Fruit fly (Drosophila melanogaster) whole organism, embryonic: ENCODE measurements around the gene Zwilch.

Experiments
- CG17328 ChIP-seq: fragments of 200-800 bp; sonication (Bioruptor generic); IDR thresholded peaks from 2 replicates; pipeline ENCODE4 v1.3.6; 2022; ENCODE audit warnings: missing biosample characterization, missing genetic modification characterization
- CG3847 ChIP-seq: fragments of 200-800 bp; sonication (Bioruptor generic); IDR thresholded peaks from 2 replicates; pipeline ENCODE4 v1.3.6; 2022; ENCODE audit warnings: missing biosample characterization, missing genetic modification characterization
- CG3995 ChIP-seq: fragments of 200-800 bp; sonication (Bioruptor generic); optimal IDR thresholded peaks from 3 replicates; lab custom pipeline; 2016; ENCODE audit warnings: missing biosample characterization, missing genetic modification characterization
- CG6683 ChIP-seq: fragments of 200-800 bp; sonication (Bioruptor generic); optimal IDR thresholded peaks from 2 replicates; lab custom pipeline; 2017; ENCODE audit warnings: missing biosample characterization, mild to moderate bottlenecking, missing genetic modification characterization, missing genetic modification reagents
- Gsc ChIP-seq: fragments of 200-800 bp; sonication (Bioruptor generic); IDR thresholded peaks from 2 replicates; pipeline ENCODE4 v1.3.6; 2022; ENCODE audit warnings: missing biosample characterization, missing genetic modification characterization
- Max ChIP-seq: fragments of 200-800 bp; sonication (Bioruptor generic); optimal IDR thresholded peaks from 2 replicates; lab custom pipeline; 2016; ENCODE audit warnings: missing biosample characterization, mild to moderate bottlenecking, missing genetic modification characterization
- Rx ChIP-seq: fragments of 200-800 bp; sonication (Bioruptor generic); IDR thresholded peaks from 2 replicates; pipeline ENCODE4 v1.3.6; 2022; ENCODE audit warnings: missing biosample characterization, missing genetic modification characterization
- inv ChIP-seq: fragments of 200-800 bp; sonication (Bioruptor generic); IDR thresholded peaks from 2 replicates; pipeline ENCODE4 v1.3.6; 2022; ENCODE audit warnings: missing biosample characterization, missing genetic modification characterization; ENCODE audit not compliant: partially characterized antibody
- maf-S ChIP-seq: fragments of 200-800 bp; sonication (Bioruptor generic); optimal IDR thresholded peaks from 2 replicates; lab custom pipeline; 2016; ENCODE audit warnings: missing biosample characterization, missing genetic modification characterization
- scrt ChIP-seq: fragments of 200-800 bp; sonication (Bioruptor generic); optimal IDR thresholded peaks from 2 replicates; lab custom pipeline; 2018; ENCODE audit warnings: missing biosample characterization, mild to moderate bottlenecking, missing genetic modification characterization, moderate library complexity
- shn ChIP-seq: fragments of 200-800 bp; sonication (Bioruptor generic); optimal IDR thresholded peaks from 3 replicates; lab custom pipeline; 2016; ENCODE audit warnings: missing biosample characterization, missing genetic modification characterization
- tll ChIP-seq, 2 experiments: fragments of 200-800 bp in 1 of 2; fragments of >200 bp in 1 of 2; sonication (Bioruptor generic) in 1 of 2; optimal IDR thresholded peaks; 2 replicates each; lab custom pipeline; 2017 to 2019; ENCODE audit warnings: missing biosample characterization in 2 of 2, missing genetic modification characterization in 2 of 2, mild to moderate bottlenecking in 1 of 2, moderate library complexity in 1 of 2

- TF ChIP-seq Max (GFP tag; lab: Kevin White, UChicago) (no peak), tll (GFP tag; optimal IDR thresholded peaks at IDR 0.05; lab: Kevin White, UChicago) (no peak), maf-S (no peak), CG3847 (no peak), shn (GFP tag; lab: Kevin White, UChicago) (no peak), scrt (GFP tag; lab: Kevin White, UChicago) (no peak), Gsc (GFP tag; lab: Robert Waterston, UW) (no peak), CG17328 (GFP tag; lab: Robert Waterston, UW) (no peak), inv (GFP tag; lab: Robert Waterston, UW) (no peak), CG6683 (GFP tag; lab: Kevin White, UChicago) (no peak), CG3995 (GFP tag; lab: Kevin White, UChicago) (no peak), Rx (GFP tag; lab: Robert Waterston, UW) (no peak)
Observed at dm6 chr3R:31197142-31197994, 15.8 kb downstream of the Zwilch start.
